Fruit fly (Drosophila melanogaster): ENCODE data around the gene Ufsp2.

dm6 chr3L:15528096-15528495 is 48.3 kb upstream of the Ufsp2 start, which contains the start of gene CG42728:
- TF ChIP-seq ttk (optimal IDR thresholded peaks at IDR 0.05) (no peak), h (optimal IDR thresholded peaks at IDR 0.05) (no peak), psq (optimal IDR thresholded peaks at IDR 0.05) (no peak), insv (optimal IDR thresholded peaks at IDR 0.05) (no peak)
